Worm (Caenorhabditis elegans) whole organism, early embryonic: ENCODE data around the gene try-13.

Experiments
- B0310.2 ChIP-seq: sonication (generic microtip); optimal IDR thresholded peaks from 2 replicates; lab custom pipeline; 2016; ENCODE audit warnings: mild to moderate bottlenecking, missing genetic modification characterization, missing compliant biosample characterization
- F13C5.2 ChIP-seq: sonication (generic microtip); optimal IDR thresholded peaks from 2 replicates; lab custom pipeline; 2017; ENCODE audit warnings: mild to moderate bottlenecking, missing genetic modification characterization, inconsistent platforms, missing compliant biosample characterization
- aly-1 ChIP-seq: sonication (generic microtip); optimal IDR thresholded peaks from 2 replicates; lab custom pipeline; 2016; ENCODE audit warnings: missing genetic modification characterization, missing compliant biosample characterization
- ama-1 ChIP-seq: fragments of 150-350 bp; optimal IDR thresholded peaks from 2 replicates; lab custom pipeline; 2014
- ceh-13 ChIP-seq: fragments of 200-800 bp; sonication (Bioruptor generic); optimal IDR thresholded peaks from 2 replicates; lab custom pipeline; 2018; ENCODE audit warnings: mild to moderate bottlenecking, missing genetic modification characterization, missing compliant biosample characterization
- ceh-36 ChIP-seq: sonication (generic microtip); optimal IDR thresholded peaks from 2 replicates; lab custom pipeline; 2016; ENCODE audit warnings: missing genetic modification characterization, inconsistent platforms, missing compliant biosample characterization
- ets-7 ChIP-seq: sonication (generic microtip); optimal IDR thresholded peaks from 2 replicates; lab custom pipeline; 2016; ENCODE audit warnings: missing genotype, missing genetic modification characterization, missing compliant biosample characterization
- flt-1 ChIP-seq: fragments of 200-800 bp; sonication (Bioruptor generic); IDR thresholded peaks from 2 replicates; pipeline ENCODE4 v1.3.6; 2022; ENCODE audit warnings: missing genetic modification characterization, missing compliant biosample characterization
- hmbx-1 ChIP-seq: sonication (generic microtip); optimal IDR thresholded peaks from 2 replicates; lab custom pipeline; 2016; ENCODE audit warnings: mild to moderate bottlenecking, missing genetic modification characterization, missing compliant biosample characterization
- hmg-4 ChIP-seq: fragments of 200-800 bp; sonication (Bioruptor generic); optimal IDR thresholded peaks from 2 replicates; lab custom pipeline; 2018; ENCODE audit warnings: mild to moderate bottlenecking, missing genetic modification characterization, missing compliant biosample characterization
- hnd-1 ChIP-seq: sonication (generic microtip); optimal IDR thresholded peaks from 2 replicates; lab custom pipeline; 2016; ENCODE audit warnings: missing genetic modification characterization, missing compliant biosample characterization
- pes-1 ChIP-seq: fragments of 200-800 bp; sonication (Bioruptor generic); IDR thresholded peaks from 2 replicates; pipeline ENCODE4 v1.3.6; 2022; ENCODE audit warnings: missing genetic modification reagents, missing genetic modification characterization, missing compliant biosample characterization
- scrt-1 ChIP-seq: fragments of 200-800 bp; sonication (Bioruptor generic); IDR thresholded peaks from 2 replicates; pipeline ENCODE4 v1.3.6; 2022; ENCODE audit warnings: missing genetic modification characterization, missing compliant biosample characterization
- sea-1 ChIP-seq: fragments of 200-800 bp; sonication (Bioruptor generic); conservative IDR thresholded peaks from 2 replicates; pipeline ENCODE4 v1.3.6; 2022; ENCODE audit warnings: missing genetic modification characterization, missing compliant biosample characterization
- tbx-11 ChIP-seq: fragments of 200-800 bp; sonication (Bioruptor generic); IDR thresholded peaks from 2 replicates; pipeline ENCODE4 v1.3.6; 2022; ENCODE audit warnings: missing genetic modification characterization, missing compliant biosample characterization
- tbx-37 ChIP-seq: fragments of 200-800 bp; sonication (Bioruptor generic); conservative IDR thresholded peaks from 2 replicates; pipeline ENCODE4 v1.3.6; 2022; ENCODE audit warnings: missing genetic modification reagents, missing genetic modification characterization, missing compliant biosample characterization
- tra-4 ChIP-seq: sonication (generic microtip); optimal IDR thresholded peaks from 2 replicates; lab custom pipeline; 2017; ENCODE audit warnings: missing genetic modification characterization, missing compliant biosample characterization

Gene try-13

DNA sequence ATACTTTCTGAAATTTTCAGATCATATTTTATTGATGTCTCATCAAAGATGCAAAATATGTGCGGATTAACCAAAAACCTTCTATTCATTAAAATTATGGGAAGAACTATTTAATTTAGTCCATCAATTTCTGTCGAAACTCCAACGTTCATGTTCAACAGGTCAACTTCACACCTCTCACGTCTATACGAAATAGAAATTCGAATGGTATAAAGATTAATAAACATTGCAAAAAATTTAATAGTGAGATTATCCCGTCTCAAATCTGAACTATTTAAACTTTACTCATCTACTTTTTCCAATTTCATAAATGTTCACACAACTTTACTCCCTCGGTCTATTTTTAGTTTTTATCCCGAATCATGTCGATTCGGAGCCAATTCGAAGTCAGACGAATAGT, 30.3 kb upstream of the try-13 start, which contains the start of gene R13D7.2:
TSS of gene R13D7.2 (plus strand) at position 301 of the 400 bp plus-strand sequence.
- TF ChIP-seq sea-1 (GFP tag; lab: Robert Waterston, UW) (no peak), hnd-1 (tag; lab: Kevin White, UChicago) (no peak), scrt-1 (no peak), ama-1 (lab: Kevin White, UChicago) (no peak), ceh-13 (GFP tag; lab: Kevin White, UChicago) (no peak), hmbx-1 (no peak), F13C5.2 (no peak), tra-4 (tag; lab: Kevin White, UChicago) (no peak), B0310.2 (tag; lab: Kevin White, UChicago) (no peak), flt-1 (GFP tag; lab: Robert Waterston, UW) (no peak), hmg-4 (GFP tag; lab: Kevin White, UChicago) (no peak), aly-1 (no peak), ets-7 (no peak), tbx-37 (GFP tag; lab: Robert Waterston, UW) (no peak), pes-1 (no peak), tbx-11 (GFP tag; lab: Robert Waterston, UW) (no peak)

DNA sequence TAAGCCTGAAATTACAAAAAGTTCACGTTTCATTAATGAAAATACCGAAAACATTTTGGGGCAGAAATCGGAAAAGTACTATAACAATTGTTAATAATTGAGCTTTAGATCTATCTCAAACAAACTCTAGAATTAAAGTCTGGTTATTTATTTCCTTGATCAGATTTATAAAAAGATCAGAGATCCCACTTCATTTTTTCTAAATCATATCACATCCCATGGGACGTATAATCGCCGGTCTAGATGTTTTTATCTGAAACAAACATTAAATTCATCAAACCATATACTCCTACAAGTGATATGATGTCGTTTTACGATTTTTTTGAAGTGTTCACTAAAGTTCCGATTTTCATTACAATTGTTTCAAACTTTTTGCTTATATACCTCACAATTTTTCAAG, 28.2 kb upstream of the try-13 start, which contains the start of gene str-41:
TSS of gene str-41 (plus strand) at position 301 of the 400 bp plus-strand sequence.
- TF ChIP-seq hmg-4 (GFP tag; lab: Kevin White, UChicago): no peak
- TF ChIP-seq hnd-1 (tag; lab: Kevin White, UChicago): no peak
- TF ChIP-seq hmbx-1: no peak
- TF ChIP-seq F13C5.2: no peak
- TF ChIP-seq B0310.2 (tag; lab: Kevin White, UChicago): no peak
- no peak for TF ChIP-seq tbx-37 (GFP tag; lab: Robert Waterston, UW)
- TF ChIP-seq ets-7: no peak
- no peak for TF ChIP-seq tbx-11 (GFP tag; lab: Robert Waterston, UW)
- TF ChIP-seq scrt-1: no peak
- TF ChIP-seq sea-1 (GFP tag; lab: Robert Waterston, UW): no peak
- TF ChIP-seq ceh-13 (GFP tag; lab: Kevin White, UChicago): no peak
- TF ChIP-seq pes-1: no peak
- no peak for TF ChIP-seq ceh-36 (tag; lab: Kevin White, UChicago)

DNA sequence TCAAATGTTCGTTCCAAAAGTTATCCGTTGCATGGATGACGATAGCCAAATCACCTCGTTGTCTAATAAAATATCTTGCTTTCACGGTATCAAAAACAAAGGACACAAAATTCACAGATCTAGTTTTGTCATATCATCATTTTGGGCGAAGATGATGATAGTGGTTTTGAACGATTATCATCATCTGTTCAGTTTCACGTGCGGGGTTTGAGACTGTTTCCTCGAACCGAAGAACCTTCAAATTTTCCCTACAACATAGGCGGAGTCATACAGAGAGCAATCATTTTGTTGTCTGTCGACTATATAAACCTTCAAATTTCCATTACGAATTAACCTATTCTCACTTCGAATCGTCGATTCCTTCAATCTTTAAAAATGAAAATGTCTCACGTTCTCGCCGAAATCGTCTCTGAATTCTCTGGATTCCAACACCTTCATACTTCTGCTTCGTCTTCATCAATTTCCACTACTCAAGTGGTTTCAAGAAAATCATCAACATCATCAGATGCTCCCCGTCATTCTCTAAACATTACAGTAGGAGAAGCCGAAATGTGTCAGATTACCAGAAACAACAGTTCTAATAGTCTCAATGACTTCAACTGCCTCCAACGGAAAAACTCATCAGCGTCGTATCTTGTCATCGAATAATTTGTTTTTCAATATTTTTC, 26.7 kb upstream of the try-13 start, which contains the start of gene F18E3.11:
TSS of gene F18E3.11 (plus strand) at position 376 of the 668 bp plus-strand sequence.
- TF ChIP-seq sea-1 (GFP tag; lab: Robert Waterston, UW) (no peak), B0310.2 (tag; lab: Kevin White, UChicago) (no peak), tbx-37 (GFP tag; lab: Robert Waterston, UW) (no peak), F13C5.2 (no peak), ets-7 (no peak), ceh-13 (GFP tag; lab: Kevin White, UChicago) (no peak), hmg-4 (GFP tag; lab: Kevin White, UChicago) (no peak), hnd-1 (tag; lab: Kevin White, UChicago) (no peak), hmbx-1 (no peak), tbx-11 (GFP tag; lab: Robert Waterston, UW) (no peak), tra-4 (tag; lab: Kevin White, UChicago) (no peak), pes-1 (no peak), ceh-36 (tag; lab: Kevin White, UChicago) (no peak), flt-1 (GFP tag; lab: Robert Waterston, UW) (no peak), ama-1 (lab: Kevin White, UChicago) (no peak)

DNA sequence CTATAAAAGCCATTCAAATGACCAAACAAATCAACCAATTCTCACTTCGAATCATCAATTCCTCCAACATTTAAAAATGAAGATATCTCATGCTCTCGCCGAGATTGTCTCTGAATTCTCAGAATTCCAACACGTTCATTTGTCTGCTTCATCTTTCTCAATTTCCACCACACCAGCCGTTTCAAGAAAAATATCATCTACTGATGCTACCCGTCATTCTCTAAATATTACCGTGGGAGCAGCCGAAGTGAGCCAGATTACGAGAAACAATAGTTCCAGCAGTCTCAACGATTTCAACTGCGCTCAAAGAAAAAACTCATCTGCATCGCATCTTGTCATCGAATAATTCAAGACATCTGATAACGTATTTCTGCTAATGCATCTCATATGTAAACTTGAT, 25.0 kb upstream of the try-13 start, which contains the start of gene F18E3.12:
TSS of gene F18E3.12 (plus strand) at position 77 of the 400 bp plus-strand sequence.
- no peak for TF ChIP-seq hmbx-1
- no peak for TF ChIP-seq scrt-1
- TF ChIP-seq ceh-36 (tag; lab: Kevin White, UChicago): no peak
- TF ChIP-seq pes-1: no peak
- no peak for TF ChIP-seq aly-1
- TF ChIP-seq F13C5.2: no peak
- no peak for TF ChIP-seq B0310.2 (tag; lab: Kevin White, UChicago)
- no peak for TF ChIP-seq tbx-11 (GFP tag; lab: Robert Waterston, UW)
- TF ChIP-seq ceh-13 (GFP tag; lab: Kevin White, UChicago): no peak
- TF ChIP-seq flt-1 (GFP tag; lab: Robert Waterston, UW): no peak
- TF ChIP-seq sea-1 (GFP tag; lab: Robert Waterston, UW): no peak
- TF ChIP-seq hmg-4 (GFP tag; lab: Kevin White, UChicago): no peak
- TF ChIP-seq tra-4 (tag; lab: Kevin White, UChicago): no peak
- TF ChIP-seq hnd-1 (tag; lab: Kevin White, UChicago): no peak
- TF ChIP-seq tbx-37 (GFP tag; lab: Robert Waterston, UW): no peak
- TF ChIP-seq ama-1 (lab: Kevin White, UChicago): no peak
- no peak for TF ChIP-seq ets-7

DNA sequence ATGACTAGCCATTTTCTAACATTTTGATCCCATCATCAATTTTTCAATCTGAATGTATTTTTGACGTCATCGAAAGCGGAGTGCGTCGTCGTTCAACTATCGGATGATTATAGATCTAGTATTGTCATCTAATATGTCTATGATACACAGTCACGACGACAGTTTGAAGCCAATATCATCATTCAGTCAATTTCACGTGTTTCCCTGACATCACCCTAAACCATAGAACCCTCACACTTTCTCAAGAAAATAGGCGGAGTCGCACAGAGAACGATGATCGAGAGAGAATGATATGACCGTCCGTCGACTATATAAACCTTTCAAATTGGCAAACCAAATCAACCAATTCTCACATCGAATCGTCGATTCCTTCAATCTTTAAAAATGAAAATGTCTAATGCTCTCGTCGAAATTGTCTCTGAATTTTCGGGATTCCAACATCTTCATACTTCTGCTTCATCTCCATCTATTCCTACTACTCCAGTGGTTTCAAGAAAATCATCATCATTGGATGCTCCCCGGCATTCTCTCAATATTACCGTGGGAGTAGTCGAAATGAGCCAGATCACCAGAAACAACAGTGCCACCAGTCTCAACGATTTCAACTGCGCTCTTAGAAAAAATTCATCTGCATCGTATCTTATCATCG, 24.0 kb upstream of the try-13 start, which contains the start of gene F18E3.13:
TSS of gene F18E3.13 (plus strand) at position 385 of the 649 bp plus-strand sequence.
- no peak for TF ChIP-seq ceh-36 (tag; lab: Kevin White, UChicago)
- no peak for TF ChIP-seq ets-7
- no peak for TF ChIP-seq aly-1

DNA sequence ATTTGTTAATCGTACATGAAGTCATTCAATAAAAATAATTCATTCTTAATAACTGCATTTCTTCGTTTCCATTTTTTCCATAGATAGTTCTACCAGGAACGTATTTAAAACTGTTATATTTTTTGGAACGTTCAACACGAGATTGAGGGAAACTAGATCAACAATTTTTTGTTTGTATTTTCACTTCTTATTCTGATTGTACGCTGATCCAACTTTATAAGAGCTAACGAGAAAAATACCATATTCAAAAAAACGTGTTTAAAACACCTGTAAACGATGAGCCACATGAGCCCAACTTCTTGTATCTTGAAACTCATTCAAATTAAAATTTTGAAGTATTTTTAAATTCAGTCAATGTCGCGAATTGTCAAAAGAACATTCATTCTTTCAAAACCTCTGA, 23.3 kb upstream of the try-13 start:
- TF ChIP-seq scrt-1 (no peak), tra-4 (tag; lab: Kevin White, UChicago) (no peak)

DNA sequence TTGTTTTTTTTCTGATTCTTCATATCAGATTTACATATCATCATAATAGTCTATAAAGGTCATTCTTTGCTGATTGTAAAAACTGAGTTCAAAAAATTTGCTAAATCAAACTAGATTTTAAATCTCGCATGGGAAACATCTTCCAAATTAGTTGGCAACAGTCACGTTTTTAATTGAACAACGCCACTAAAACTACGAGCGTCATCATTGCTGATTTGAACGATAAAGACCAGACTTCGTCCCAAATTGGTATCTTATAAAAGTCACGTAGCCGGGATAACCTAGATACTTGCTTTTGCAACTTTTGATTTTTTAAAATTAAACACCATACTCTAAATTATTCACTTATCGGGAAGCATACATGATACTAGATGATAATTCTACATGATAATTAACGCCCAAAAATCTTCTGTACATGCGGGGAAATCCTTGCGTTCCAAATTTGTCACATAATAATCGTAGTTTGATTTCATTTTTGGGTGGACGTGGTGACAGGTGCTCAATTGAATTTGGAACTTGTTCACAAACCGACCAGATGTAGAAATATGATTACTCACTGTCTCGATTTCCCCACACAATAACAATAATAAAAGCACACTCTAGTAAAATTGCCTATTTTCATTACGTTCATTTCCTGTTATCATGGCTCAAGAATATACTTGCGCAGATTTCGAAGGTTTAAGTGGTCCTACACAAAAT, 22.7 kb upstream of the try-13 start, which contains the start of gene srw-67:
TSS of gene srw-67 (plus strand) at position 643 of the 699 bp plus-strand sequence.
- TF ChIP-seq scrt-1 (no peak), hmg-4 (GFP tag; lab: Kevin White, UChicago) (no peak), ama-1 (lab: Kevin White, UChicago) (no peak), B0310.2 (tag; lab: Kevin White, UChicago) (no peak)
